Worm (Caenorhabditis elegans) whole organism, late embryonic: ENCODE measurements around the gene C34E10.10.

Experiments used
- K02D7.2 ChIP-seq: sonication (generic microtip); optimal IDR thresholded peaks from 2 replicates; lab custom pipeline; 2017; ENCODE audit warnings: mild to moderate bottlenecking, missing genetic modification characterization, missing compliant biosample characterization
- ceh-14 ChIP-seq: sonication (generic microtip); optimal IDR thresholded peaks from 2 replicates; lab custom pipeline; 2016; ENCODE audit warnings: missing genotype, missing genetic modification characterization, missing compliant biosample characterization
- gmeb-2 ChIP-seq: sonication (generic microtip); optimal IDR thresholded peaks from 2 replicates; lab custom pipeline; 2016; ENCODE audit warnings: missing genetic modification characterization, inconsistent platforms, missing compliant biosample characterization
- hlh-30 ChIP-seq: sonication (generic microtip); optimal IDR thresholded peaks from 2 replicates; lab custom pipeline; 2017; ENCODE audit warnings: antibody characterized with exemption, missing genetic modification characterization, missing compliant biosample characterization; ENCODE audit not compliant: insufficient read depth
- lin-11 ChIP-seq: fragments of 200-800 bp; sonication (Bioruptor generic); optimal IDR thresholded peaks from 2 replicates; lab custom pipeline; 2018; ENCODE audit warnings: mild to moderate bottlenecking, missing genetic modification characterization, missing compliant biosample characterization
- nhr-11 ChIP-seq: fragments of 150-350 bp; optimal IDR thresholded peaks from 2 replicates; lab custom pipeline; 2014; ENCODE audit warnings: missing biosample characterization, missing genetic modification characterization
- pag-3 ChIP-seq: sonication (generic microtip); optimal IDR thresholded peaks from 2 replicates; lab custom pipeline; 2016; ENCODE audit warnings: missing compliant biosample characterization, missing genetic modification characterization, borderline replicate concordance

- no peak for TF ChIP-seq pag-3 (tag; lab: Kevin White, UChicago)
- no peak for TF ChIP-seq lin-11 (tag; lab: Kevin White, UChicago)
- no peak for TF ChIP-seq hlh-30 (tag; lab: Kevin White, UChicago)
- TF ChIP-seq ceh-14, result no peak
- TF ChIP-seq K02D7.2 (tag; lab: Kevin White, UChicago), result no peak
- no peak for TF ChIP-seq gmeb-2 (tag; lab: Kevin White, UChicago)
- TF ChIP-seq nhr-11 (tag; lab: Kevin White, UChicago), result no peak
Observed at ce11 chrIII:5181217-5181616, 46.5 kb downstream of the C34E10.10 start.
